Worm (Caenorhabditis elegans): Measurements from ENCODE around the gene ttr-12.

ttr-12 gene

ce11 chrV:20648868-20649267 lies 40.3 kb upstream of the ttr-12 start:
- TF ChIP-seq nhr-25 (tag; optimal IDR thresholded peaks at IDR 0.05), result no peak
- no peak for TF ChIP-seq alr-1 (tag; optimal IDR thresholded peaks at IDR 0.05)
- TF ChIP-seq blmp-1 (tag; optimal IDR thresholded peaks at IDR 0.05; ENCODE audit: insufficient read depth), result no peak
- no peak for TF ChIP-seq F13H6.1 (tag; optimal IDR thresholded peaks at IDR 0.05)
- TF ChIP-seq nhr-21 (tag; optimal IDR thresholded peaks at IDR 0.05), result no peak
- TF ChIP-seq nhr-6 (tag; optimal IDR thresholded peaks at IDR 0.05), result no peak
- no peak for TF ChIP-seq nhr-12 (tag; optimal IDR thresholded peaks at IDR 0.05)
- TF ChIP-seq mdl-1 (tag; optimal IDR thresholded peaks at IDR 0.05), result no peak
- TF ChIP-seq R02D3.7 (tag; optimal IDR thresholded peaks at IDR 0.05), result no peak
- TF ChIP-seq unc-39 (tag; optimal IDR thresholded peaks at IDR 0.05), result no peak
- no peak for TF ChIP-seq dmd-4 (tag; optimal IDR thresholded peaks at IDR 0.05)
- TF ChIP-seq mab-5 (tag; optimal IDR thresholded peaks at IDR 0.05), result no peak
- no peak for TF ChIP-seq Y55F3AM.14 (GFP tag; optimal IDR thresholded peaks at IDR 0.05)
- no peak for TF ChIP-seq fos-1 (tag; optimal IDR thresholded peaks at IDR 0.05)
- TF ChIP-seq skn-1 (tag; optimal IDR thresholded peaks at IDR 0.05), result no peak
- no peak for TF ChIP-seq C34F6.9 (tag; optimal IDR thresholded peaks at IDR 0.05)
- TF ChIP-seq sem-4 (tag; optimal IDR thresholded peaks at IDR 0.05), result no peak
- no peak for TF ChIP-seq elt-3 (tag; optimal IDR thresholded peaks at IDR 0.05)
- TF ChIP-seq nhr-77 (tag; optimal IDR thresholded peaks at IDR 0.05), result no peak

ce11 chrV:20645479-20645878 lies 36.9 kb upstream of the ttr-12 start:
- TF ChIP-seq ztf-1 (GFP tag; conservative IDR thresholded peaks at IDR 0.05), result no peak
- no peak for TF ChIP-seq skn-1 (tag; optimal IDR thresholded peaks at IDR 0.05)
- TF ChIP-seq ztf-4 (tag; optimal IDR thresholded peaks at IDR 0.05), result no peak
- TF ChIP-seq aly-2 (tag; optimal IDR thresholded peaks at IDR 0.05), result no peak
- no peak for TF ChIP-seq nhr-237 (tag; optimal IDR thresholded peaks at IDR 0.05)
- TF ChIP-seq R02D3.7 (tag; optimal IDR thresholded peaks at IDR 0.05), result no peak
- no peak for TF ChIP-seq mdl-1 (tag; optimal IDR thresholded peaks at IDR 0.05)
- no peak for TF ChIP-seq alr-1 (tag; optimal IDR thresholded peaks at IDR 0.05)
- no peak for TF ChIP-seq ztf-11 (tag; optimal IDR thresholded peaks at IDR 0.05)
- no peak for TF ChIP-seq F13H6.1 (tag; optimal IDR thresholded peaks at IDR 0.05)
- no peak for TF ChIP-seq C34F6.9 (tag; optimal IDR thresholded peaks at IDR 0.05)
- TF ChIP-seq mab-5 (tag; optimal IDR thresholded peaks at IDR 0.05), result no peak
- no peak for TF ChIP-seq unc-39 (tag; optimal IDR thresholded peaks at IDR 0.05)
- no peak for TF ChIP-seq nhr-21 (tag; optimal IDR thresholded peaks at IDR 0.05)
- TF ChIP-seq lin-11 (tag; optimal IDR thresholded peaks at IDR 0.05), result no peak
- no peak for TF ChIP-seq dmd-4 (tag; optimal IDR thresholded peaks at IDR 0.05)
- no peak for TF ChIP-seq fos-1 (tag; optimal IDR thresholded peaks at IDR 0.05)
- no peak for TF ChIP-seq lsy-2 (tag; optimal IDR thresholded peaks at IDR 0.05)

ce11 chrV:20641896-20642295 lies 33.3 kb upstream of the ttr-12 start, which contains the start of gene srxa-15:
Gene srxa-15 (plus strand): TSS chrV:20642196.
- TF ChIP-seq lin-13 (GFP tag; optimal IDR thresholded peaks at IDR 0.05) (no peak), unc-55 (GFP tag; optimal IDR thresholded peaks at IDR 0.05) (no peak), nhr-237 (tag; optimal IDR thresholded peaks at IDR 0.05) (no peak), elt-1 (tag; optimal IDR thresholded peaks at IDR 0.05) (no peak), ztf-1 (GFP tag; conservative IDR thresholded peaks at IDR 0.05) (no peak), mdl-1 (tag; optimal IDR thresholded peaks at IDR 0.05) (no peak), nhr-10 (tag; optimal IDR thresholded peaks at IDR 0.05) (no peak), nhr-21 (tag; optimal IDR thresholded peaks at IDR 0.05) (no peak), fos-1 (tag; optimal IDR thresholded peaks at IDR 0.05) (no peak), nhr-12 (tag; optimal IDR thresholded peaks at IDR 0.05) (no peak), ztf-4 (tag; optimal IDR thresholded peaks at IDR 0.05) (no peak), ztf-11 (tag; optimal IDR thresholded peaks at IDR 0.05) (no peak), nhr-25 (tag; optimal IDR thresholded peaks at IDR 0.05) (no peak), nhr-23 (tag; optimal IDR thresholded peaks at IDR 0.05) (no peak), sma-9 (GFP tag; optimal IDR thresholded peaks at IDR 0.05) (no peak), sma-9 (tag; optimal IDR thresholded peaks at IDR 0.05) (no peak)

- no peak for TF ChIP-seq ztf-1 (GFP tag; conservative IDR thresholded peaks at IDR 0.05)
Measured at ce11 chrV:20639294-20639693, 30.7 kb upstream of the ttr-12 start, which contains the start of gene srxa-14. Gene srxa-14 (plus strand): TSS chrV:20639594.

- no peak for TF ChIP-seq snpc-4 (tag; optimal IDR thresholded peaks at IDR 0.05)
- TF ChIP-seq nhr-129 (tag; optimal IDR thresholded peaks at IDR 0.05), result no peak
- no peak for TF ChIP-seq nhr-10 (tag; optimal IDR thresholded peaks at IDR 0.05)
- no peak for TF ChIP-seq elt-1 (tag; optimal IDR thresholded peaks at IDR 0.05)
- TF ChIP-seq zag-1 (tag; optimal IDR thresholded peaks at IDR 0.05), result no peak
- no peak for TF ChIP-seq R02D3.7 (tag; optimal IDR thresholded peaks at IDR 0.05)
- TF ChIP-seq peb-1 (tag; optimal IDR thresholded peaks at IDR 0.05), result no peak
- no peak for TF ChIP-seq ceh-16 (tag; optimal IDR thresholded peaks at IDR 0.05)
- no peak for TF ChIP-seq lin-39 (tag; optimal IDR thresholded peaks at IDR 0.05)
- TF ChIP-seq ceh-82 (tag; optimal IDR thresholded peaks at IDR 0.05), result no peak
- TF ChIP-seq lsy-2 (tag; optimal IDR thresholded peaks at IDR 0.05), result no peak
- no peak for TF ChIP-seq unc-62 (GFP tag; optimal IDR thresholded peaks at IDR 0.05)
- no peak for TF ChIP-seq fos-1 (tag; optimal IDR thresholded peaks at IDR 0.05)
- TF ChIP-seq unc-55 (GFP tag; optimal IDR thresholded peaks at IDR 0.05), result no peak
- no peak for TF ChIP-seq alr-1 (tag; optimal IDR thresholded peaks at IDR 0.05)
- no peak for TF ChIP-seq sma-9 (GFP tag; optimal IDR thresholded peaks at IDR 0.05)
- no peak for TF ChIP-seq sma-9 (tag; optimal IDR thresholded peaks at IDR 0.05)
- no peak for TF ChIP-seq egl-27 (tag; optimal IDR thresholded peaks at IDR 0.05)
- no peak for TF ChIP-seq unc-39 (tag; optimal IDR thresholded peaks at IDR 0.05)
- no peak for TF ChIP-seq mbf-1 (tag; optimal IDR thresholded peaks at IDR 0.05)
- TF ChIP-seq blmp-1 (tag; optimal IDR thresholded peaks at IDR 0.05; ENCODE audit: insufficient read depth), result no peak
Measured at ce11 chrV:20638344-20638743, 29.8 kb upstream of the ttr-12 start, which contains the start of gene Y44A6B.3. Gene Y44A6B.3 (minus strand): TSS chrV:20638444.

All from whole organism, L2 larva.